Fruit fly (Drosophila melanogaster): ENCODE measurements around the gene Alg9.

dm6 chr3R:25273537-25273936 is 52.1 kb downstream of the Alg9 start, which contains the start of gene CG11878:
- TF ChIP-seq CG8478 (optimal IDR thresholded peaks at IDR 0.05) (no peak), CTCF (optimal IDR thresholded peaks at IDR 0.05) (no peak)

Data from S2 (cell line).